Worm (Caenorhabditis elegans): Measurements from ENCODE around the gene lars-1.

lars-1 gene

ce11 chrIII:4157298-4157697 is 29.3 kb downstream of the lars-1 start, which contains the start of gene C16C10.9:
Gene C16C10.9 (minus strand): TSS chrIII:4157398.
- TF ChIP-seq tbx-11 (GFP tag; IDR thresholded peaks at IDR 0.05), result no peak
- no peak for TF ChIP-seq ceh-13 (GFP tag; optimal IDR thresholded peaks at IDR 0.05)
- no peak for TF ChIP-seq hnd-1 (tag; optimal IDR thresholded peaks at IDR 0.05)
- no peak for TF ChIP-seq hmg-4 (GFP tag; optimal IDR thresholded peaks at IDR 0.05)
- TF ChIP-seq ceh-36 (tag; optimal IDR thresholded peaks at IDR 0.05), result no peak
- TF ChIP-seq tbx-37 (GFP tag; conservative IDR thresholded peaks at IDR 0.05), result no peak
- TF ChIP-seq ama-1 (optimal IDR thresholded peaks at IDR 0.05), result no peak
- TF ChIP-seq tra-4 (tag; optimal IDR thresholded peaks at IDR 0.05), result no peak
- TF ChIP-seq ets-7 (tag; optimal IDR thresholded peaks at IDR 0.05), result no peak
- TF ChIP-seq pes-1 (GFP tag; IDR thresholded peaks at IDR 0.05), result no peak
- TF ChIP-seq B0310.2 (tag; optimal IDR thresholded peaks at IDR 0.05), result no peak
- no peak for TF ChIP-seq scrt-1 (GFP tag; IDR thresholded peaks at IDR 0.05)
- no peak for TF ChIP-seq flt-1 (GFP tag; IDR thresholded peaks at IDR 0.05)
- no peak for TF ChIP-seq aly-1 (tag; optimal IDR thresholded peaks at IDR 0.05)
- TF ChIP-seq sea-1 (GFP tag; conservative IDR thresholded peaks at IDR 0.05), result no peak
- TF ChIP-seq hmbx-1 (tag; optimal IDR thresholded peaks at IDR 0.05), result no peak
- TF ChIP-seq F13C5.2 (tag; optimal IDR thresholded peaks at IDR 0.05), result no peak

- TF ChIP-seq tbx-37 (GFP tag; conservative IDR thresholded peaks at IDR 0.05) (no peak), F13C5.2 (tag; optimal IDR thresholded peaks at IDR 0.05) (no peak), tbx-11 (GFP tag; IDR thresholded peaks at IDR 0.05) (no peak), hmg-4 (GFP tag; optimal IDR thresholded peaks at IDR 0.05) (no peak), flt-1 (GFP tag; IDR thresholded peaks at IDR 0.05) (no peak), ceh-13 (GFP tag; optimal IDR thresholded peaks at IDR 0.05) (no peak), hmbx-1 (tag; optimal IDR thresholded peaks at IDR 0.05) (no peak), hnd-1 (tag; optimal IDR thresholded peaks at IDR 0.05) (no peak), ceh-36 (tag; optimal IDR thresholded peaks at IDR 0.05) (no peak), ets-7 (tag; optimal IDR thresholded peaks at IDR 0.05) (no peak), pes-1 (GFP tag; IDR thresholded peaks at IDR 0.05) (no peak), ama-1 (optimal IDR thresholded peaks at IDR 0.05) (no peak), aly-1 (tag; optimal IDR thresholded peaks at IDR 0.05) (no peak), sea-1 (GFP tag; conservative IDR thresholded peaks at IDR 0.05) (no peak), B0310.2 (tag; optimal IDR thresholded peaks at IDR 0.05) (no peak), scrt-1 (GFP tag; IDR thresholded peaks at IDR 0.05) (no peak), tra-4 (tag; optimal IDR thresholded peaks at IDR 0.05) (no peak)
These were observed 33.3 kb downstream of the lars-1 start, which contains the start of gene glod-4 for ce11 chrIII:4153299-4153698. Gene glod-4 (plus strand): TSS chrIII:4153599.

ce11 chrIII:4152828-4153227 is 33.8 kb downstream of the lars-1 start:
- no peak for TF ChIP-seq F13C5.2 (tag; optimal IDR thresholded peaks at IDR 0.05)
- no peak for TF ChIP-seq hnd-1 (tag; optimal IDR thresholded peaks at IDR 0.05)
- no peak for TF ChIP-seq tra-4 (tag; optimal IDR thresholded peaks at IDR 0.05)
- no peak for TF ChIP-seq ceh-13 (GFP tag; optimal IDR thresholded peaks at IDR 0.05)
- TF ChIP-seq scrt-1 (GFP tag; IDR thresholded peaks at IDR 0.05), result no peak
- no peak for TF ChIP-seq ama-1 (optimal IDR thresholded peaks at IDR 0.05)
- no peak for TF ChIP-seq flt-1 (GFP tag; IDR thresholded peaks at IDR 0.05)
- no peak for TF ChIP-seq tbx-37 (GFP tag; conservative IDR thresholded peaks at IDR 0.05)
- TF ChIP-seq tbx-11 (GFP tag; IDR thresholded peaks at IDR 0.05), result no peak
- no peak for TF ChIP-seq aly-1 (tag; optimal IDR thresholded peaks at IDR 0.05)
- TF ChIP-seq hmg-4 (GFP tag; optimal IDR thresholded peaks at IDR 0.05), result no peak
- TF ChIP-seq pes-1 (GFP tag; IDR thresholded peaks at IDR 0.05), result no peak
- no peak for TF ChIP-seq B0310.2 (tag; optimal IDR thresholded peaks at IDR 0.05)
- no peak for TF ChIP-seq hmbx-1 (tag; optimal IDR thresholded peaks at IDR 0.05)

- no peak for TF ChIP-seq ceh-36 (tag; optimal IDR thresholded peaks at IDR 0.05)
- TF ChIP-seq tbx-11 (GFP tag; IDR thresholded peaks at IDR 0.05), result no peak
- no peak for TF ChIP-seq flt-1 (GFP tag; IDR thresholded peaks at IDR 0.05)
- TF ChIP-seq scrt-1 (GFP tag; IDR thresholded peaks at IDR 0.05), result no peak
- TF ChIP-seq aly-1 (tag; optimal IDR thresholded peaks at IDR 0.05), result no peak
- no peak for TF ChIP-seq ets-7 (tag; optimal IDR thresholded peaks at IDR 0.05)
- TF ChIP-seq sea-1 (GFP tag; conservative IDR thresholded peaks at IDR 0.05), result no peak
- TF ChIP-seq F13C5.2 (tag; optimal IDR thresholded peaks at IDR 0.05), result no peak
- TF ChIP-seq hmbx-1 (tag; optimal IDR thresholded peaks at IDR 0.05), result no peak
- TF ChIP-seq tra-4 (tag; optimal IDR thresholded peaks at IDR 0.05), result no peak
- TF ChIP-seq B0310.2 (tag; optimal IDR thresholded peaks at IDR 0.05), result no peak
- TF ChIP-seq tbx-37 (GFP tag; conservative IDR thresholded peaks at IDR 0.05), result no peak
- TF ChIP-seq hnd-1 (tag; optimal IDR thresholded peaks at IDR 0.05), result no peak
- no peak for TF ChIP-seq hmg-4 (GFP tag; optimal IDR thresholded peaks at IDR 0.05)
- TF ChIP-seq pes-1 (GFP tag; IDR thresholded peaks at IDR 0.05), result no peak
- no peak for TF ChIP-seq ama-1 (optimal IDR thresholded peaks at IDR 0.05)
- TF ChIP-seq ceh-13 (GFP tag; optimal IDR thresholded peaks at IDR 0.05), result no peak
These were observed 34.3 kb downstream of the lars-1 start for ce11 chrIII:4152309-4152708.

- TF ChIP-seq ets-7 (tag; optimal IDR thresholded peaks at IDR 0.05), result no peak
- no peak for TF ChIP-seq scrt-1 (GFP tag; IDR thresholded peaks at IDR 0.05)
- no peak for TF ChIP-seq hmg-4 (GFP tag; optimal IDR thresholded peaks at IDR 0.05)
- TF ChIP-seq hmbx-1 (tag; optimal IDR thresholded peaks at IDR 0.05), result no peak
- TF ChIP-seq B0310.2 (tag; optimal IDR thresholded peaks at IDR 0.05), result no peak
- no peak for TF ChIP-seq ceh-13 (GFP tag; optimal IDR thresholded peaks at IDR 0.05)
- no peak for TF ChIP-seq tra-4 (tag; optimal IDR thresholded peaks at IDR 0.05)
- TF ChIP-seq ama-1 (optimal IDR thresholded peaks at IDR 0.05), result no peak
- TF ChIP-seq tbx-11 (GFP tag; IDR thresholded peaks at IDR 0.05), result no peak
- no peak for TF ChIP-seq pes-1 (GFP tag; IDR thresholded peaks at IDR 0.05)
- no peak for TF ChIP-seq aly-1 (tag; optimal IDR thresholded peaks at IDR 0.05)
- no peak for TF ChIP-seq sea-1 (GFP tag; conservative IDR thresholded peaks at IDR 0.05)
- TF ChIP-seq hnd-1 (tag; optimal IDR thresholded peaks at IDR 0.05), result no peak
These were observed 35.0 kb downstream of the lars-1 start, which contains the start of the genes wht-3 and har-1 for ce11 chrIII:4151548-4152104. Gene wht-3 (minus strand): TSS chrIII:4151598. Gene har-1 (plus strand): TSS chrIII:4152054.

ce11 chrIII:4150919-4151318 is 35.7 kb downstream of the lars-1 start:
- no peak for TF ChIP-seq ceh-13 (GFP tag; optimal IDR thresholded peaks at IDR 0.05)
- TF ChIP-seq flt-1 (GFP tag; IDR thresholded peaks at IDR 0.05), result no peak
- peak; percentile 64 for TF ChIP-seq F13C5.2 (tag; optimal IDR thresholded peaks at IDR 0.05)
- no peak for TF ChIP-seq ceh-36 (tag; optimal IDR thresholded peaks at IDR 0.05)
- no peak for TF ChIP-seq hmg-4 (GFP tag; optimal IDR thresholded peaks at IDR 0.05)
- no peak for TF ChIP-seq sea-1 (GFP tag; conservative IDR thresholded peaks at IDR 0.05)

ce11 chrIII:4143170-4143569 is 43.4 kb downstream of the lars-1 start:
- TF ChIP-seq hmbx-1 (tag; optimal IDR thresholded peaks at IDR 0.05) (no peak), tbx-11 (GFP tag; IDR thresholded peaks at IDR 0.05) (no peak), ceh-36 (tag; optimal IDR thresholded peaks at IDR 0.05) (no peak), ets-7 (tag; optimal IDR thresholded peaks at IDR 0.05) (no peak), flt-1 (GFP tag; IDR thresholded peaks at IDR 0.05) (no peak), hnd-1 (tag; optimal IDR thresholded peaks at IDR 0.05) (no peak), scrt-1 (GFP tag; IDR thresholded peaks at IDR 0.05) (no peak)
